Fruit fly (Drosophila melanogaster) ovary, adult (tissue): ENCODE results near the gene CG43675.

ENCODE experiments used
- CG17801 ChIP-seq: fragments of 200-800 bp; optimal IDR thresholded peaks from 2 replicates; lab custom pipeline; 2019; ENCODE audit warnings: missing biosample characterization, mild to moderate bottlenecking, missing genetic modification characterization, moderate library complexity; ENCODE audit not compliant: partially characterized antibody

Gene CG43675

dm6 chr3R:9352595-9353275 lies 2.6 kb upstream of the CG43675 start:
- no peak for TF ChIP-seq CG17801 (GFP tag; lab: Kevin White, UChicago)

dm6 chr3R:9353276-9353652 lies 2.0 kb upstream of the CG43675 start:
- peak; percentile 73 for TF ChIP-seq CG17801 (GFP tag; lab: Kevin White, UChicago)

dm6 chr3R:9359393-9359792 lies 4.1 kb downstream of the CG43675 start:
- no peak for TF ChIP-seq CG17801 (GFP tag; lab: Kevin White, UChicago)

- TF ChIP-seq CG17801 (GFP tag; lab: Kevin White, UChicago): no peak
Observed at dm6 chr3R:9363066-9363719, 7.9 kb downstream of the CG43675 start, which contains the start of gene CG18473. TSS of gene CG18473 (plus strand) at chr3R:9363305.

- TF ChIP-seq CG17801 (GFP tag; lab: Kevin White, UChicago): no peak
Observed at dm6 chr3R:9365121-9365520, 9.8 kb downstream of the CG43675 start, which contains the start of gene Srr. TSS of gene Srr (plus strand) at chr3R:9365398.

- no peak for TF ChIP-seq CG17801 (GFP tag; lab: Kevin White, UChicago)
Observed at dm6 chr3R:9365893-9366500, 10.7 kb downstream of the CG43675 start.

- TF ChIP-seq CG17801 (GFP tag; lab: Kevin White, UChicago): no peak
Observed at dm6 chr3R:9370413-9370812, 15.1 kb downstream of the CG43675 start.

dm6 chr3R:9376789-9377188 lies 21.5 kb downstream of the CG43675 start:
- TF ChIP-seq CG17801 (GFP tag; lab: Kevin White, UChicago): no peak

- no peak for TF ChIP-seq CG17801 (GFP tag; lab: Kevin White, UChicago)
Observed at dm6 chr3R:9378644-9379411, 23.5 kb downstream of the CG43675 start.

- no peak for TF ChIP-seq CG17801 (GFP tag; lab: Kevin White, UChicago)
Observed at dm6 chr3R:9380970-9381369, 25.7 kb downstream of the CG43675 start.

dm6 chr3R:9385987-9386386 lies 30.7 kb downstream of the CG43675 start:
- TF ChIP-seq CG17801 (GFP tag; lab: Kevin White, UChicago): no peak

dm6 chr3R:9387634-9388033 lies 32.3 kb downstream of the CG43675 start:
- no peak for TF ChIP-seq CG17801 (GFP tag; lab: Kevin White, UChicago)

dm6 chr3R:9388321-9388720 lies 33.0 kb downstream of the CG43675 start:
- no peak for TF ChIP-seq CG17801 (GFP tag; lab: Kevin White, UChicago)

- TF ChIP-seq CG17801 (GFP tag; lab: Kevin White, UChicago): peak; percentile 21
Observed at dm6 chr3R:9388972-9389371, 33.7 kb downstream of the CG43675 start.

- TF ChIP-seq CG17801 (GFP tag; lab: Kevin White, UChicago): no peak
Observed at dm6 chr3R:9390201-9390600, 34.9 kb downstream of the CG43675 start.
